Fruit fly (Drosophila melanogaster): ENCODE data around the gene GAPcenA.

dm6 chr3L:8368694-8369344 lies 22.5 kb downstream of the GAPcenA start:
- TF ChIP-seq psq (optimal IDR thresholded peaks at IDR 0.05) (no peak), Myc (optimal IDR thresholded peaks at IDR 0.05) (no peak), insv (optimal IDR thresholded peaks at IDR 0.05) (no peak), ttk (optimal IDR thresholded peaks at IDR 0.05) (no peak)
